Worm (Caenorhabditis elegans) whole organism, early embryonic: Measurements from ENCODE around the gene fbxc-7.

Experiments used
- ama-1 ChIP-seq: fragments of 150-350 bp; optimal IDR thresholded peaks from 2 replicates; lab custom pipeline; 2014
- ceh-36 ChIP-seq: sonication (generic microtip); optimal IDR thresholded peaks from 2 replicates; lab custom pipeline; 2016; ENCODE audit warnings: missing genetic modification characterization, inconsistent platforms, missing compliant biosample characterization
- ets-7 ChIP-seq: sonication (generic microtip); optimal IDR thresholded peaks from 2 replicates; lab custom pipeline; 2016; ENCODE audit warnings: missing genotype, missing genetic modification characterization, missing compliant biosample characterization
- flt-1 ChIP-seq: fragments of 200-800 bp; sonication (Bioruptor generic); IDR thresholded peaks from 2 replicates; pipeline ENCODE4 v1.3.6; 2022; ENCODE audit warnings: missing genetic modification characterization, missing compliant biosample characterization
- hmg-4 ChIP-seq: fragments of 200-800 bp; sonication (Bioruptor generic); optimal IDR thresholded peaks from 2 replicates; lab custom pipeline; 2018; ENCODE audit warnings: mild to moderate bottlenecking, missing genetic modification characterization, missing compliant biosample characterization
- scrt-1 ChIP-seq: fragments of 200-800 bp; sonication (Bioruptor generic); IDR thresholded peaks from 2 replicates; pipeline ENCODE4 v1.3.6; 2022; ENCODE audit warnings: missing genetic modification characterization, missing compliant biosample characterization
- tbx-11 ChIP-seq: fragments of 200-800 bp; sonication (Bioruptor generic); IDR thresholded peaks from 2 replicates; pipeline ENCODE4 v1.3.6; 2022; ENCODE audit warnings: missing genetic modification characterization, missing compliant biosample characterization
- tbx-37 ChIP-seq: fragments of 200-800 bp; sonication (Bioruptor generic); conservative IDR thresholded peaks from 2 replicates; pipeline ENCODE4 v1.3.6; 2022; ENCODE audit warnings: missing genetic modification reagents, missing genetic modification characterization, missing compliant biosample characterization
- tra-4 ChIP-seq: sonication (generic microtip); optimal IDR thresholded peaks from 2 replicates; lab custom pipeline; 2017; ENCODE audit warnings: missing genetic modification characterization, missing compliant biosample characterization

ce11 chrII:913222-913722 lies 41.5 kb upstream of the fbxc-7 start, which contains the start of gene fbxc-33:
- TF ChIP-seq flt-1 (GFP tag; lab: Robert Waterston, UW): no peak
- TF ChIP-seq ama-1 (lab: Kevin White, UChicago): no peak
- no peak for TF ChIP-seq ceh-36
- no peak for TF ChIP-seq scrt-1 (GFP tag; lab: Robert Waterston, UW)
- no peak for TF ChIP-seq hmg-4 (GFP tag; lab: Kevin White, UChicago)
- no peak for TF ChIP-seq tbx-11 (GFP tag; lab: Robert Waterston, UW)
- no peak for TF ChIP-seq tra-4
- TF ChIP-seq ets-7: no peak
- TF ChIP-seq tbx-37: no peak
